Worm (Caenorhabditis elegans) whole organism, late embryonic: Measurements from ENCODE around the gene atf-4.

Source experiments
- F13H6.1 ChIP-seq: sonication (generic microtip); optimal IDR thresholded peaks from 2 replicates; lab custom pipeline; 2016; ENCODE audit warnings: missing genetic modification characterization, missing compliant biosample characterization
- K02D7.2 ChIP-seq: sonication (generic microtip); optimal IDR thresholded peaks from 2 replicates; lab custom pipeline; 2017; ENCODE audit warnings: mild to moderate bottlenecking, missing genetic modification characterization, missing compliant biosample characterization
- K09A11.1 ChIP-seq: sonication (generic microtip); optimal IDR thresholded peaks from 2 replicates; lab custom pipeline; 2017; ENCODE audit warnings: antibody characterized with exemption, mild to moderate bottlenecking, missing genetic modification characterization, missing compliant biosample characterization; ENCODE audit not compliant: insufficient read depth
- T23F11.4 ChIP-seq: fragments of 200-800 bp; sonication (Bioruptor generic); optimal IDR thresholded peaks from 2 replicates; lab custom pipeline; 2018; ENCODE audit warnings: mild to moderate bottlenecking, missing genetic modification characterization, missing compliant biosample characterization
- Y22D7AL.16 ChIP-seq: sonication (generic microtip); optimal IDR thresholded peaks from 2 replicates; lab custom pipeline; 2016; ENCODE audit warnings: missing genetic modification characterization, missing compliant biosample characterization
- ahr-1 ChIP-seq: sonication (generic microtip); optimal IDR thresholded peaks from 2 replicates; lab custom pipeline; 2016; ENCODE audit warnings: missing genetic modification characterization, missing compliant biosample characterization
- ceh-14 ChIP-seq: sonication (generic microtip); optimal IDR thresholded peaks from 2 replicates; lab custom pipeline; 2016; ENCODE audit warnings: missing genotype, missing genetic modification characterization, missing compliant biosample characterization
- ceh-18 ChIP-seq: sonication (generic microtip); optimal IDR thresholded peaks from 2 replicates; lab custom pipeline; 2016; ENCODE audit warnings: missing genetic modification characterization, missing compliant biosample characterization
- ceh-19 ChIP-seq: fragments of 200-800 bp; sonication (Bioruptor generic); optimal IDR thresholded peaks from 2 replicates; lab custom pipeline; 2018; ENCODE audit warnings: mild to moderate bottlenecking, missing genetic modification characterization, missing compliant biosample characterization
- ceh-2 ChIP-seq: sonication (generic microtip); optimal IDR thresholded peaks from 2 replicates; lab custom pipeline; 2016; ENCODE audit warnings: missing genotype, missing genetic modification characterization, missing compliant biosample characterization
- ceh-30 ChIP-seq: fragments of 150-350 bp; optimal IDR thresholded peaks from 2 replicates; lab custom pipeline; 2014; ENCODE audit warnings: missing biosample characterization, missing genetic modification characterization
- ceh-31 ChIP-seq: sonication (generic microtip); optimal IDR thresholded peaks from 2 replicates; lab custom pipeline; 2016; ENCODE audit warnings: missing genetic modification characterization, missing compliant biosample characterization
- ceh-34 ChIP-seq: sonication (generic microtip); optimal IDR thresholded peaks from 2 replicates; lab custom pipeline; 2016; ENCODE audit warnings: mild to moderate bottlenecking, missing genetic modification characterization, missing compliant biosample characterization
- che-1 ChIP-seq: sonication (generic microtip); optimal IDR thresholded peaks from 2 replicates; lab custom pipeline; 2016; ENCODE audit warnings: mild to moderate bottlenecking, missing genetic modification characterization, missing compliant biosample characterization
- dmd-4 ChIP-seq: sonication (generic microtip); optimal IDR thresholded peaks from 2 replicates; lab custom pipeline; 2016; ENCODE audit warnings: borderline replicate concordance, missing genetic modification characterization, missing compliant biosample characterization
- dve-1 ChIP-seq: sonication (generic microtip); optimal IDR thresholded peaks from 2 replicates; lab custom pipeline; 2017; ENCODE audit warnings: antibody characterized with exemption, mild to moderate bottlenecking, missing genetic modification characterization, missing compliant biosample characterization
- elt-2 ChIP-seq: sonication (generic microtip); optimal IDR thresholded peaks from 2 replicates; lab custom pipeline; 2016; ENCODE audit warnings: missing genetic modification reagents, missing genetic modification characterization, missing compliant biosample characterization
- elt-4 ChIP-seq: sonication (generic microtip); optimal IDR thresholded peaks from 2 replicates; lab custom pipeline; 2016; ENCODE audit warnings: missing genetic modification characterization, missing compliant biosample characterization
- fax-1 ChIP-seq: sonication (generic microtip); optimal IDR thresholded peaks from 2 replicates; lab custom pipeline; 2016; ENCODE audit warnings: missing genotype, missing genetic modification characterization, missing compliant biosample characterization
- fkh-10 ChIP-seq: fragments of 150-350 bp; optimal IDR thresholded peaks from 2 replicates; lab custom pipeline; 2014; ENCODE audit warnings: missing biosample characterization, missing genetic modification reagents, missing genetic modification characterization
- fkh-6 ChIP-seq: sonication (generic microtip); optimal IDR thresholded peaks from 2 replicates; lab custom pipeline; 2016; ENCODE audit warnings: missing genetic modification characterization, missing compliant biosample characterization
- gmeb-2 ChIP-seq: sonication (generic microtip); optimal IDR thresholded peaks from 2 replicates; lab custom pipeline; 2016; ENCODE audit warnings: missing genetic modification characterization, inconsistent platforms, missing compliant biosample characterization
- hlh-15 ChIP-seq: sonication (generic microtip); optimal IDR thresholded peaks from 2 replicates; lab custom pipeline; 2016; ENCODE audit warnings: missing genetic modification characterization, missing compliant biosample characterization
- hlh-30 ChIP-seq: sonication (generic microtip); optimal IDR thresholded peaks from 2 replicates; lab custom pipeline; 2017; ENCODE audit warnings: antibody characterized with exemption, missing genetic modification characterization, missing compliant biosample characterization; ENCODE audit not compliant: insufficient read depth
- lim-6 ChIP-seq: sonication (generic microtip); optimal IDR thresholded peaks from 2 replicates; lab custom pipeline; 2016; ENCODE audit warnings: missing genetic modification characterization, missing compliant biosample characterization
- madf-2 ChIP-seq: sonication (generic microtip); optimal IDR thresholded peaks from 2 replicates; lab custom pipeline; 2017; ENCODE audit warnings: missing genetic modification characterization, missing compliant biosample characterization
- nhr-11 ChIP-seq: fragments of 150-350 bp; optimal IDR thresholded peaks from 2 replicates; lab custom pipeline; 2014; ENCODE audit warnings: missing biosample characterization, missing genetic modification characterization
- nhr-232 ChIP-seq: sonication (generic microtip); optimal IDR thresholded peaks from 2 replicates; lab custom pipeline; 2016; ENCODE audit warnings: missing genetic modification characterization, missing compliant biosample characterization
- pat-9 ChIP-seq: fragments of 200-800 bp; sonication (Bioruptor generic); optimal IDR thresholded peaks from 2 replicates; lab custom pipeline; 2018; ENCODE audit warnings: mild to moderate bottlenecking, missing genetic modification characterization, moderate library complexity, missing compliant biosample characterization
- pha-2 ChIP-seq: sonication (generic microtip); optimal IDR thresholded peaks from 2 replicates; lab custom pipeline; 2017; ENCODE audit warnings: mild to moderate bottlenecking, missing genetic modification characterization, missing compliant biosample characterization
- pha-4 ChIP-seq: fragments of 150-350 bp; optimal IDR thresholded peaks from 2 replicates; lab custom pipeline; 2018; ENCODE audit warnings: missing biosample characterization, missing genetic modification reagents, missing genetic modification characterization
- pqm-1 ChIP-seq: sonication (generic microtip); optimal IDR thresholded peaks from 2 replicates; lab custom pipeline; 2016; ENCODE audit warnings: missing genetic modification characterization, missing compliant biosample characterization
- pros-1 ChIP-seq: fragments of 150-350 bp; optimal IDR thresholded peaks from 2 replicates; lab custom pipeline; 2014; ENCODE audit warnings: missing biosample characterization, missing genetic modification reagents, missing genetic modification characterization
- ref-2 ChIP-seq: sonication (generic microtip); optimal IDR thresholded peaks from 2 replicates; lab custom pipeline; 2016; ENCODE audit warnings: missing genetic modification characterization, missing compliant biosample characterization
- rnt-1 ChIP-seq: sonication (generic microtip); optimal IDR thresholded peaks from 2 replicates; lab custom pipeline; 2016; ENCODE audit warnings: missing genetic modification characterization, missing compliant biosample characterization
- sox-4 ChIP-seq: sonication (generic microtip); optimal IDR thresholded peaks from 2 replicates; lab custom pipeline; 2017; ENCODE audit warnings: mild to moderate bottlenecking, missing genetic modification characterization, inconsistent platforms, missing compliant biosample characterization
- syd-9 ChIP-seq: sonication (generic microtip); optimal IDR thresholded peaks from 2 replicates; lab custom pipeline; 2016; ENCODE audit warnings: mild to moderate bottlenecking, missing genetic modification characterization, moderate library complexity, missing compliant biosample characterization
- tbx-7 ChIP-seq: sonication (generic microtip); optimal IDR thresholded peaks from 2 replicates; lab custom pipeline; 2016; ENCODE audit warnings: missing genotype, missing genetic modification characterization, missing compliant biosample characterization
- ttx-3 ChIP-seq: sonication (generic microtip); optimal IDR thresholded peaks from 2 replicates; lab custom pipeline; 2016; ENCODE audit warnings: missing genetic modification reagents, missing genetic modification characterization, missing compliant biosample characterization
- unc-3 ChIP-seq, 2 experiments: fragments of 200-800 bp in 1 of 2; sonication (Bioruptor generic) in 1 of 2; sonication (generic microtip) in 1 of 2; conservative IDR thresholded peaks in 1 of 2; optimal IDR thresholded peaks in 1 of 2; 2 replicates each; pipeline versions ENCODE4 v1.3.6 to Lab custom; 2016 to 2022; ENCODE audit warnings: missing compliant biosample characterization in 2 of 2, missing genetic modification characterization in 2 of 2, missing genetic modification reagents in 1 of 2
- unc-42 ChIP-seq: sonication (generic microtip); optimal IDR thresholded peaks from 2 replicates; lab custom pipeline; 2016; ENCODE audit warnings: missing genotype, missing genetic modification characterization, missing compliant biosample characterization
- unc-86 ChIP-seq: sonication (generic microtip); optimal IDR thresholded peaks from 2 replicates; lab custom pipeline; 2016; ENCODE audit warnings: missing genetic modification characterization, missing compliant biosample characterization
- zip-5 ChIP-seq: sonication (generic microtip); optimal IDR thresholded peaks from 2 replicates; lab custom pipeline; 2016; ENCODE audit warnings: missing genetic modification characterization, missing compliant biosample characterization
- ztf-16 ChIP-seq: sonication (generic microtip); optimal IDR thresholded peaks from 2 replicates; lab custom pipeline; 2017; ENCODE audit warnings: missing genetic modification characterization, missing compliant biosample characterization

Gene atf-4

DNA sequence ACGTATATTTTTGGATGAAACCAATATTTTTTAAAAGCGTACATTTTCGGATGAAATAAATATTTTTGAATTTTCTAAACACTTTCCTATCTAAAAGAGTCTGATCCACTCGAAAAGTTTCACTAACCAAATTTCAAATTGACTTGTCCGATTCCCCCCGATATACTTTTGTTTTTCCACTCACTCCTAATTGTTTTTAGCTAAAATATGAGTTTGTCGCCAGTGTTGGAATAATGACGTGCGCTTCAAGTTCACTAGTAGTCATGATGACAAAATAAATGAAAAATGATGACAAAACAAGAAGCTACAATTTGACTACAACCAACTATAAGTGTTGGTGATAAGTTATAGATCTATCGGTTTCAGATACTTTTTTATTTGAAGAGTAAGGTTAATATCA lies 1.8 kb downstream of the atf-4 start:
- TF ChIP-seq tbx-7 (tag; lab: Kevin White, UChicago) (no peak), K02D7.2 (tag; lab: Kevin White, UChicago) (no peak), ceh-34 (no peak), gmeb-2 (tag; lab: Kevin White, UChicago) (no peak), unc-3 (GFP tag; conservative IDR thresholded peaks at IDR 0.05; lab: Robert Waterston, UW) (no peak), unc-3 (tag; optimal IDR thresholded peaks at IDR 0.05; lab: Kevin White, UChicago) (no peak), ceh-30 (tag; lab: Kevin White, UChicago) (no peak), K09A11.1 (tag; lab: Kevin White, UChicago) (no peak), zip-5 (tag; lab: Kevin White, UChicago) (no peak), unc-86 (tag; lab: Kevin White, UChicago) (no peak), fax-1 (tag; lab: Kevin White, UChicago) (no peak), ceh-14 (tag; lab: Kevin White, UChicago) (no peak), ahr-1 (tag; lab: Kevin White, UChicago) (no peak), ceh-31 (tag; lab: Kevin White, UChicago) (no peak), elt-4 (tag; lab: Kevin White, UChicago) (no peak), syd-9 (no peak), nhr-11 (no peak), dmd-4 (tag; lab: Kevin White, UChicago) (no peak), pha-4 (no peak), che-1 (tag; lab: Kevin White, UChicago) (no peak)

ce11 chrX:14806936-14807335 lies 3.7 kb downstream of the atf-4 start, which contains the start of gene F42D1.4:
TSS of gene F42D1.4 (plus strand) at chrX:14807236.
- TF ChIP-seq syd-9, result no peak
- no peak for TF ChIP-seq unc-42
- TF ChIP-seq madf-2, result no peak
- TF ChIP-seq pqm-1, result no peak
- TF ChIP-seq ceh-19 (GFP tag; lab: Kevin White, UChicago), result no peak
- TF ChIP-seq pha-2, result no peak
- no peak for TF ChIP-seq ztf-16
- TF ChIP-seq nhr-232 (tag; lab: Kevin White, UChicago), result no peak
- no peak for TF ChIP-seq zip-5 (tag; lab: Kevin White, UChicago)
- no peak for TF ChIP-seq hlh-30 (tag; lab: Kevin White, UChicago)
- TF ChIP-seq Y22D7AL.16 (tag; lab: Kevin White, UChicago), result no peak

- TF ChIP-seq fkh-10 (GFP tag; lab: Kevin White, UChicago), result no peak
- no peak for TF ChIP-seq ceh-18 (tag; lab: Kevin White, UChicago)
- TF ChIP-seq K09A11.1 (tag; lab: Kevin White, UChicago), result no peak
- no peak for TF ChIP-seq ahr-1 (tag; lab: Kevin White, UChicago)
- TF ChIP-seq Y22D7AL.16 (tag; lab: Kevin White, UChicago), result no peak
- no peak for TF ChIP-seq fkh-6 (tag; lab: Kevin White, UChicago)
- no peak for TF ChIP-seq dmd-4 (tag; lab: Kevin White, UChicago)
- TF ChIP-seq elt-2 (tag; lab: Kevin White, UChicago), result no peak
- no peak for TF ChIP-seq fax-1 (tag; lab: Kevin White, UChicago)
- no peak for TF ChIP-seq pros-1 (tag; lab: Kevin White, UChicago)
These were observed 4.9 kb downstream of the atf-4 start for ce11 chrX:14805746-14806145.

DNA sequence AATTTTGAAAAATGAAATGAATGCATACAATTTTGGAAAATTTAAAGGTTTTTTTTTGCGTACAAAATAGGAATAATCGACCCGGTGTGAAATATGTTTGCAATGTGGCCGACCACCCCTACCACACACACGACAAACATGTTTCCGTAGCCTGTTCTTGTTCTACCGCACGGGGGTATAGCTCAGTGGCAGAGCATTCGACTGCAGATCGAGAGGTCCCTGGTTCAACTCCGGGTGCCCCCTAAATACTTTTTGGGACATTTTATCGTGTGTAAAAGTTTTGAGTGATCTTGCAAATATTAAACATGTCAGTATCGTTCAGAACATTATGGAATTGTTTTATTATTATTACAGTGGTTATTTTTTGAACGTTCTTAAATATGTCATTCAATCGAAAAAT lies 5.9 kb downstream of the atf-4 start:
- TF ChIP-seq ceh-2 (tag; lab: Kevin White, UChicago) (peak; percentile 60), fkh-10 (GFP tag; lab: Kevin White, UChicago) (no peak), ceh-34 (peak; percentile 76), ceh-30 (tag; lab: Kevin White, UChicago) (no peak), F13H6.1 (tag; lab: Kevin White, UChicago) (peak; percentile 65), sox-4 (tag; lab: Kevin White, UChicago) (peak; percentile 69), dve-1 (no peak), fkh-6 (tag; lab: Kevin White, UChicago) (peak; percentile 62), hlh-15 (tag; lab: Kevin White, UChicago) (peak; percentile 26), lim-6 (tag; lab: Kevin White, UChicago) (no peak), K09A11.1 (tag; lab: Kevin White, UChicago) (peak; percentile 74), rnt-1 (tag; lab: Kevin White, UChicago) (peak; percentile 41), ttx-3 (tag; lab: Kevin White, UChicago) (peak; percentile 76), nhr-232 (tag; lab: Kevin White, UChicago) (peak; percentile 78), Y22D7AL.16 (tag; lab: Kevin White, UChicago) (peak; percentile 74), pha-4 (no peak), pat-9 (tag; lab: Kevin White, UChicago) (peak; percentile 77), T23F11.4 (GFP tag; lab: Kevin White, UChicago) (peak; percentile 75), nhr-11 (no peak), elt-2 (tag; lab: Kevin White, UChicago) (peak; percentile 85), ref-2 (tag; lab: Kevin White, UChicago) (peak; percentile 74), dmd-4 (tag; lab: Kevin White, UChicago) (peak; percentile 41), pha-2 (peak; percentile 76), ceh-31 (tag; lab: Kevin White, UChicago) (peak; percentile 49)
